Worm (Caenorhabditis elegans): ENCODE data around the gene pqn-75.

pqn-75 gene

ce11 chrIV:4072027-4072426, at the start of gene pqn-75:
Gene pqn-75, plus strand, starts transcription at chrIV:4072327.
- TF ChIP-seq lin-15B (tag; optimal IDR thresholded peaks at IDR 0.05): no peak
- TF ChIP-seq vab-7 (GFP tag; IDR thresholded peaks at IDR 0.05): no peak
- no peak for TF ChIP-seq egl-43 (GFP tag; IDR thresholded peaks at IDR 0.05)
- no peak for TF ChIP-seq zfp-2 (tag; optimal IDR thresholded peaks at IDR 0.05)
- TF ChIP-seq hif-1 (tag; optimal IDR thresholded peaks at IDR 0.05): no peak
- no peak for TF ChIP-seq attf-4 (tag; optimal IDR thresholded peaks at IDR 0.05)
- TF ChIP-seq aha-1 (tag): no peak
- no peak for TF ChIP-seq daf-8 (GFP tag; IDR thresholded peaks at IDR 0.05)
- no peak for TF ChIP-seq unc-130 (GFP tag; optimal IDR thresholded peaks at IDR 0.05)
- no peak for TF ChIP-seq nhr-6 (tag; optimal IDR thresholded peaks at IDR 0.05)

- TF ChIP-seq snpc-1.2 (GFP tag; IDR thresholded peaks at IDR 0.05) (no peak), php-3 (GFP tag; IDR thresholded peaks at IDR 0.05) (peak; percentile 27; the same call in 1 of the 2 replicates), unc-39 (tag; optimal IDR thresholded peaks at IDR 0.05) (no peak), attf-4 (tag; optimal IDR thresholded peaks at IDR 0.05) (no peak), daf-16 (GFP tag; optimal IDR thresholded peaks at IDR 0.05) (peak in 1 of 2 experiments; percentile 97), daf-16 (tag; optimal IDR thresholded peaks at IDR 0.05) (peak; percentile 80), nhr-77 (tag; optimal IDR thresholded peaks at IDR 0.05) (peak; percentile 84), mdl-1 (tag; optimal IDR thresholded peaks at IDR 0.05) (peak in 1 of 2 experiments; percentile 82), set-16 (GFP tag; IDR thresholded peaks at IDR 0.05) (peak; percentile 85), mxl-3 (GFP tag; optimal IDR thresholded peaks at IDR 0.05) (peak; percentile 5), duxl-1 (tag; optimal IDR thresholded peaks at IDR 0.05; ENCODE audit: poor library complexity) (peak; percentile 23), zag-1 (tag; optimal IDR thresholded peaks at IDR 0.05) (no peak), lsy-2 (tag; optimal IDR thresholded peaks at IDR 0.05) (peak in 1 of 2 experiments; percentile 63), ctbp-1 (GFP tag; IDR thresholded peaks at IDR 0.05) (peak; percentile 37; the same call in 1 of the 2 replicates), tra-1 (GFP tag; IDR thresholded peaks at IDR 0.05) (peak; percentile 86), mes-2 (tag; optimal IDR thresholded peaks at IDR 0.05; ENCODE audit: poor library complexity, severe bottlenecking) (peak; percentile 80), F10B5.3 (tag; optimal IDR thresholded peaks at IDR 0.05) (no peak), hmg-1.1 (GFP tag; IDR thresholded peaks at IDR 0.05) (peak; percentile 70), nhr-11 (tag; optimal IDR thresholded peaks at IDR 0.05) (peak; percentile 64), hlh-11 (tag; optimal IDR thresholded peaks at IDR 0.05) (peak; percentile 93), hif-1 (tag; optimal IDR thresholded peaks at IDR 0.05) (peak in 1 of 2 experiments; percentile 88), tag-97 (GFP tag; IDR thresholded peaks at IDR 0.05) (no peak), T26A8.4 (GFP tag; IDR thresholded peaks at IDR 0.05) (peak; percentile 66), egl-43 (GFP tag; IDR thresholded peaks at IDR 0.05) (peak; percentile 64; the same call in 1 of the 2 replicates), lin-1 (GFP tag; IDR thresholded peaks at IDR 0.05) (no peak), jun-1 (tag; optimal IDR thresholded peaks at IDR 0.05) (peak; percentile 72), nhr-10 (tag; optimal IDR thresholded peaks at IDR 0.05) (peak; percentile 23), nhr-6 (tag; optimal IDR thresholded peaks at IDR 0.05) (no peak), dpl-1 (GFP tag; optimal IDR thresholded peaks at IDR 0.05) (peak; percentile 38), dmd-6 (GFP tag; IDR thresholded peaks at IDR 0.05) (peak; percentile 96), rbr-2 (tag; optimal IDR thresholded peaks at IDR 0.05) (peak; percentile 54), unc-62 (GFP tag; optimal IDR thresholded peaks at IDR 0.05 in 1 of 2) (peak in 1 of 2 experiments; percentile 55), unc-62 (tag; optimal IDR thresholded peaks at IDR 0.05) (no peak), pqm-1 (tag; optimal IDR thresholded peaks at IDR 0.05) (peak; percentile 20), lin-29 (GFP tag; IDR thresholded peaks at IDR 0.05) (peak; percentile 68), Y75B8A.6 (GFP tag; IDR thresholded peaks at IDR 0.05) (no peak), nhr-48 (tag; optimal IDR thresholded peaks at IDR 0.05) (peak; percentile 68), aha-1 (tag) (peak; percentile 72), D1046.2 (GFP tag; IDR thresholded peaks at IDR 0.05) (no peak), Y105C5A.15 (GFP tag; IDR thresholded peaks at IDR 0.05) (no peak), ztf-7 (tag; optimal IDR thresholded peaks at IDR 0.05) (no peak), nhr-28 (tag; optimal IDR thresholded peaks at IDR 0.05) (peak; percentile 93), dve-1 (tag; optimal IDR thresholded peaks at IDR 0.05; ENCODE audit: insufficient read depth) (peak; percentile 90)
These were observed 47.7 kb upstream of the pqn-75 start for ce11 chrIV:4024159-4025004.

Data from whole organism, L4 larva.